Worm (Caenorhabditis elegans) whole organism, L4/young adult: ENCODE results near the gene Y38C1BA.1.

Source experiments
- W03F9.2 ChIP-seq: fragments of 150-350 bp; optimal IDR thresholded peaks from 2 replicates; lab custom pipeline; 2014; ENCODE audit warnings: missing biosample characterization, missing genetic modification characterization
- him-1 ChIP-seq: sonication (generic microtip); optimal IDR thresholded peaks from 2 replicates; lab custom pipeline; 2016; ENCODE audit warnings: missing genotype, missing genetic modification reagents, missing genetic modification characterization, missing compliant biosample characterization

DNA sequence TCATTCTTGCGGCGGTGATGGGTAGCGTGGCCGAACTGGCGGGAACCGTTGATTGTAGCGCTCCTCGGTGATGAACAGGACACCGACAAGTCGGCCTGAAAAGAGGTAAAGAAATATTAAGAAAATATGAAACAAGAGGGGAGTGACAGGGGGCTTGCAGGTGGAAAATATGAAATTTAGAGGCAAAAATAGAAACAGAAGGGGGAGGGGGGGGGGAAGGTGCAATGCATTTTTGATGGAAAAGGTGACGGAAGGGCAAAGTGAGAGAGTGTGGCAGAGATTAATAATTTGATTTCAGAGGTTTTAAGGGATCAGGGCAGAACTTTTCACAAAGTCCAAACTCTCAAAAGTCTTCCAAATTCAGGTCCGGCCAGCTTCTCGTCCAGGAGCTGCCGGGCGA lies 22.2 kb downstream of the Y38C1BA.1 start, which contains the start of gene frpr-19:
- TF ChIP-seq W03F9.2 (tag; lab: Kevin White, UChicago): no peak
- TF ChIP-seq him-1 (tag; lab: Kevin White, UChicago): no peak
